Worm (Caenorhabditis elegans) whole organism, midembryonic: ENCODE results near the gene srw-31.

ENCODE experiments used
- cog-1 ChIP-seq: sonication (generic microtip); optimal IDR thresholded peaks from 2 replicates; lab custom pipeline; 2016; ENCODE audit warnings: missing genetic modification characterization, missing compliant biosample characterization
- flt-1 ChIP-seq: fragments of 200-800 bp; sonication (Bioruptor generic); IDR thresholded peaks from 2 replicates; pipeline ENCODE4 v1.3.6; 2022; ENCODE audit warnings: missing genetic modification characterization, missing compliant biosample characterization
- klf-2 ChIP-seq: fragments of 200-800 bp; sonication (Bioruptor generic); conservative IDR thresholded peaks from 2 replicates; pipeline ENCODE4 v1.3.6; 2022; ENCODE audit warnings: missing genetic modification reagents, missing genetic modification characterization, missing compliant biosample characterization
- med-1 ChIP-seq: sonication (generic microtip); optimal IDR thresholded peaks from 2 replicates; lab custom pipeline; 2017; ENCODE audit warnings: missing genetic modification characterization, mild to moderate bottlenecking, missing compliant biosample characterization, antibody characterized with exemption, missing genetic modification reagents; ENCODE audit not compliant: insufficient read depth
- ref-1 ChIP-seq: fragments of 200-800 bp; sonication (Bioruptor generic); conservative IDR thresholded peaks from 2 replicates; pipeline ENCODE4 v1.3.6; 2022; ENCODE audit warnings: missing genetic modification reagents, missing genetic modification characterization, missing compliant biosample characterization
- tab-1 ChIP-seq: fragments of 200-800 bp; sonication (Bioruptor generic); IDR thresholded peaks from 2 replicates; pipeline ENCODE4 v1.3.6; 2022; ENCODE audit warnings: missing genetic modification characterization, missing compliant biosample characterization
- ztf-23 ChIP-seq: fragments of 200-800 bp; sonication (Bioruptor generic); IDR thresholded peaks from 2 replicates; pipeline ENCODE4 v1.3.6; 2022; ENCODE audit warnings: missing genetic modification reagents, missing genetic modification characterization, missing compliant biosample characterization
- ztf-29 ChIP-seq: fragments of 200-800 bp; sonication (Bioruptor generic); IDR thresholded peaks from 2 replicates; pipeline ENCODE4 v1.3.6; 2022; ENCODE audit warnings: missing genetic modification reagents, missing genetic modification characterization, missing compliant biosample characterization

DNA sequence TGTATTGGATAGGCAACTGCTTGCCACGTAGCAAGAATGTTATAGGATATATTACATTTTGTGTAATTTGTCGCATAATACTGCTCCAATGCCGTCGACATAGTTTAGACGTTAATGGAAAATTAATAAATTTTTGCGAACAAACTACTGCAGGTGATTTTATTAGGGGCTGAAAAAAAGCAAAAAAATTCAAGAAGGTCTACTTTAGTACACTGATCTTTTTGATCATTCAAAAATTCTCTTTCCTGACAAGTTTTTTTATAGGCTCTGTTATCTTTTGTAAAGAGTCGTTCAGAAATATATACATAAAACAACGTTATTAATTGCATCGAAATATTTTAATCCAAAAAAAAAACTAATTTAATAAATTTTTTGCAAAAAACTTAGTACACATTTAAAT is 21.3 kb upstream of the srw-31 start, which contains the start of gene srh-111:
- TF ChIP-seq ref-1: no peak
- no peak for TF ChIP-seq med-1
- TF ChIP-seq klf-2 (GFP tag; lab: Robert Waterston, UW): no peak
- no peak for TF ChIP-seq cog-1 (tag; lab: Kevin White, UChicago)
- no peak for TF ChIP-seq tab-1
- TF ChIP-seq flt-1: no peak
- TF ChIP-seq ztf-23: no peak
- no peak for TF ChIP-seq ztf-29 (GFP tag; lab: Robert Waterston, UW)
